Fruit fly (Drosophila melanogaster) whole organism, wandering third instar larva: ENCODE measurements around the gene eIF3d1.

ENCODE experiments used
- CrebA ChIP-seq: fragments of 200-800 bp; sonication (Bioruptor generic); optimal IDR thresholded peaks from 2 replicates; lab custom pipeline; 2016; ENCODE audit warnings: missing biosample characterization, mild to moderate bottlenecking, missing genetic modification characterization, borderline replicate concordance
- Jra ChIP-seq: sonication (Bioruptor generic); optimal IDR thresholded peaks from 2 replicates; lab custom pipeline; 2016; ENCODE audit warnings: missing biosample characterization, missing genetic modification characterization
- N ChIP-seq: fragments of >200 bp; optimal IDR thresholded peaks from 2 replicates; lab custom pipeline; 2018; ENCODE audit warnings: missing biosample characterization, missing external identifiers, missing genetic modification characterization
- Rel ChIP-seq, 2 experiments: fragments of 200-800 bp; sonication (Bioruptor generic) in 1 of 2; optimal IDR thresholded peaks; 2 replicates in 1 of 2; 3 replicates in 1 of 2; lab custom pipeline; 2016 to 2019; ENCODE audit warnings: mild to moderate bottlenecking in 2 of 2, missing biosample characterization in 2 of 2, missing genetic modification characterization in 2 of 2, moderate library complexity in 1 of 2
- br ChIP-seq: fragments of 200-800 bp; sonication (Bioruptor generic); optimal IDR thresholded peaks from 2 replicates; lab custom pipeline; 2016; ENCODE audit warnings: missing biosample characterization, missing genetic modification characterization
- fru ChIP-seq: fragments of 200-800 bp; sonication (Bioruptor generic); optimal IDR thresholded peaks from 3 replicates; lab custom pipeline; 2016; ENCODE audit warnings: missing biosample characterization, mild to moderate bottlenecking, missing genetic modification characterization
- jim ChIP-seq: fragments of 175-275, 200-325 bp; sonication (Bioruptor generic); optimal IDR thresholded peaks from 2 replicates; lab custom pipeline; 2016; ENCODE audit warnings: missing biosample characterization, mild to moderate bottlenecking, missing genetic modification characterization

dm6 chr3R:23700304-23700767 is 20.5 kb downstream of the eIF3d1 start, which contains the start of the genes CG31468 and Gba1a:
- TF ChIP-seq N (no peak), fru (GFP tag; lab: Kevin White, UChicago) (no peak), Rel (GFP tag; optimal IDR thresholded peaks at IDR 0.05; lab: Kevin White, UChicago) (no peak), Rel (tag; optimal IDR thresholded peaks at IDR 0.05; lab: Kevin White, UChicago) (no peak), br (GFP tag; lab: Kevin White, UChicago) (no peak), Jra (no peak), CrebA (GFP tag; lab: Kevin White, UChicago) (no peak), jim (GFP tag; lab: Kevin White, UChicago) (no peak)
